Fruit fly (Drosophila melanogaster): Measurements from ENCODE around the gene Gr10b.

Gr10b gene

DNA sequence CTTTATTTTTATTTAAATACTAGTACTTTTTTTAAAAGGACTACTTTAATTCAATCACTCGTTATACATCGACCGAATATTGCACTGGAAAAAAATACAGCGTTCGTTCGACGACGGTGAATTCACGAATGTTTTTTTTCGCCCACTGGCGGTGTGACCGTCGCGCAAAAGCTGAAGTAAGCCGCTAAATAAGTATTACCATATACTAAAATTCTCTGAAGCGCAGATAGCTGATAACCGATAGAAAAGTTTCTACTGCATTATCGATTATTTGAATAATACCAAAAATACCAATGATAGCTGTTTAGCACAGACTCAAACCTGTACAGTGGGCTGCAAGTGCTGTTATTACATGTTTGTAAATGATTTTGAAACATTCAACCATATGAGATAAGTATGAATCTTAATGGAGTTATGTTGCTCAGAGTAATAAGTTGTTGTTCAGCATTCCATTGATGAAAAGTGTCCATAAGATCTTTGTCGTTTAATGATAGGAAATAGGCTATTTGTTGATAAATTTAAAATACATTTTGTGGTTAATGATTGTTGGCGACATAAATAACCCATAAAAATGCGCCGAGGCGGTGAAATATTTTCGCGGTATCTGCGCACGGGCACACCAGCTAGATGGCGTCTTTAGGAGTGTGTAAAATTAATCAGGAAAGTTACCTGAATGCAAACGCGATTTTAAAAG, 41.3 kb upstream of the Gr10b start, which contains the start of the genes Evi5 and HP5 (continued):
- TF ChIP-seq dan (GFP tag; IDR thresholded peaks at IDR 0.05) (no peak), Deaf1 (tag; optimal IDR thresholded peaks at IDR 0.05) (peak; percentile 63), ato (GFP tag; IDR thresholded peaks at IDR 0.05; ENCODE audit: partially characterized antibody) (no peak), CG18262 (tag; optimal IDR thresholded peaks at IDR 0.05) (peak; percentile 36), CG31365 (tag; optimal IDR thresholded peaks at IDR 0.05) (no peak), ab (GFP tag; optimal IDR thresholded peaks at IDR 0.05) (peak; percentile 24), CG12659 (GFP tag; optimal IDR thresholded peaks at IDR 0.05) (peak; percentile 73), otp (GFP tag; IDR thresholded peaks at IDR 0.05) (0 out of 3 replicates have a peak, but pooled peaks have one; percentile 22), CG13123 (GFP tag; optimal IDR thresholded peaks at IDR 0.05) (no peak), prd (optimal IDR thresholded peaks at IDR 0.05) (no peak), prd (GFP tag; IDR thresholded peaks at IDR 0.05) (peak; percentile 80), trh (GFP tag; optimal IDR thresholded peaks at IDR 0.05) (peak; percentile 55), da (GFP tag; optimal IDR thresholded peaks at IDR 0.05) (no peak), Dp (GFP tag; optimal IDR thresholded peaks at IDR 0.05) (peak; percentile 41), Hsf (GFP tag; optimal IDR thresholded peaks at IDR 0.05) (peak; percentile 55), TFAM (GFP tag; optimal IDR thresholded peaks at IDR 0.05) (no peak), Doc3 (GFP tag; IDR thresholded peaks at IDR 0.05; ENCODE audit: partially characterized antibody) (no peak), CG10147 (GFP tag; optimal IDR thresholded peaks at IDR 0.05) (no peak), CG4707 (GFP tag; optimal IDR thresholded peaks at IDR 0.05) (peak; percentile 61), CG7372 (GFP tag; IDR thresholded peaks at IDR 0.05) (peak; percentile 43; the same call in 1 of the 2 replicates), slou (GFP tag; optimal IDR thresholded peaks at IDR 0.05) (peak; percentile 71), CG12104 (GFP tag; optimal IDR thresholded peaks at IDR 0.05) (no peak), Ravus (GFP tag; IDR thresholded peaks at IDR 0.05) (no peak), YL-1 (GFP tag; optimal IDR thresholded peaks at IDR 0.05) (no peak), BEAF-32 (GFP tag; optimal IDR thresholded peaks at IDR 0.05) (peak; percentile 72), E2f1 (GFP tag; IDR thresholded peaks at IDR 0.05) (peak; percentile 40; the same call in 1 of the 2 replicates), CG10654 (GFP tag; optimal IDR thresholded peaks at IDR 0.05) (peak; percentile 7), CG14965 (GFP tag; optimal IDR thresholded peaks at IDR 0.05; ENCODE audit: borderline replicate concordance) (no peak), CG17385 (GFP tag; optimal IDR thresholded peaks at IDR 0.05) (no peak), pfk (GFP tag; optimal IDR thresholded peaks at IDR 0.05) (no peak), Max (GFP tag; optimal IDR thresholded peaks at IDR 0.05) (peak; percentile 2), dysf (GFP tag; IDR thresholded peaks at IDR 0.05) (peak; percentile 65; the same call in 2 of the 3 replicates), pb (GFP tag; optimal IDR thresholded peaks at IDR 0.05) (no peak), hkb (optimal IDR thresholded peaks at IDR 0.05) (no peak), hkb (GFP tag; IDR thresholded peaks at IDR 0.05) (no peak), CG43689 (GFP tag; IDR thresholded peaks at IDR 0.05) (no peak), mld (GFP tag; IDR thresholded peaks at IDR 0.05; ENCODE audit: partially characterized antibody) (no peak), lbe (GFP tag; optimal IDR thresholded peaks at IDR 0.05) (peak; percentile 35), gsb (GFP tag; IDR thresholded peaks at IDR 0.05) (no peak), CG14710 (tag; optimal IDR thresholded peaks at IDR 0.05) (peak; percentile 57), dati (GFP tag; IDR thresholded peaks at IDR 0.05) (no peak), HLH54F (GFP tag; optimal IDR thresholded peaks at IDR 0.05) (peak; percentile 56), CG14441 (GFP tag; IDR thresholded peaks at IDR 0.05) (peak; percentile 74; the same call in 1 of the 2 replicates), HmgZ (tag; optimal IDR thresholded peaks at IDR 0.05) (peak; percentile 37), CG7839 (tag; optimal IDR thresholded peaks at IDR 0.05) (peak; percentile 69), CG34422 (GFP tag; IDR thresholded peaks at IDR 0.05) (peak; percentile 43; the same call in 2 of the 3 replicates), caup (GFP tag; optimal IDR thresholded peaks at IDR 0.05; ENCODE audit: severe bottlenecking) (no peak), Doc2 (GFP tag; IDR thresholded peaks at IDR 0.05) (no peak), CG34224 (GFP tag; IDR thresholded peaks at IDR 0.05; ENCODE audit: partially characterized antibody) (peak; percentile 16; the same call in 1 of the 3 replicates), Hmx (GFP tag; optimal IDR thresholded peaks at IDR 0.05) (no peak)
